Worm (Caenorhabditis elegans): ENCODE results near the gene F11C1.7.

F11C1.7 gene

DNA sequence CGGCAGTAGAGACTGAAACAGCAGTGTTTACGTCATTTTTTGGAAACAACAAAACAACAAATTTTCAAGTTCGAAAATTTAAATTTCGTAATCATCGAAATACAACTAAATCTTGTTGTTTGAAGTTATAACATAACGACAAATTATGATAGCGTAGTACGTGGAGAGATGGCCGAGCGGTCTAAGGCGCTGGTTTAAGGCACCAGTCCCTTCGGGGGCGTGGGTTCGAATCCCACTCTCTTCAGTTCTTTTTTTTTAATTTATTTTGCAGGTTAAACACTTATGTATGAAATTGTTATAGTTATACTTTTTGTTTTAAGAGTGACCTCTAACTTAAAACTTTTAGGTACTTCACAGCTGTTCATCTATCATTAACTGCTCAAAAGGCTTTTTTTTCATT, 46.8 kb upstream of the F11C1.7 start (continued):
- TF ChIP-seq repo-1 (tag; optimal IDR thresholded peaks at IDR 0.05) (no peak), D2030.7 (GFP tag; IDR thresholded peaks at IDR 0.05) (peak; percentile 34; the same call in 1 of the 2 replicates), xnd-1 (tag; optimal IDR thresholded peaks at IDR 0.05) (no peak), snpc-1.1 (tag; optimal IDR thresholded peaks at IDR 0.05; ENCODE audit: insufficient read depth) (no peak), athp-1 (tag; optimal IDR thresholded peaks at IDR 0.05) (no peak), aptf-3 (GFP tag; IDR thresholded peaks at IDR 0.05) (no peak), rec-8 (tag; optimal IDR thresholded peaks at IDR 0.05) (no peak), unc-62 (GFP tag; optimal IDR thresholded peaks at IDR 0.05) (no peak), Y67H2A.10 (GFP tag; conservative IDR thresholded peaks at IDR 0.05) (no peak)

DNA sequence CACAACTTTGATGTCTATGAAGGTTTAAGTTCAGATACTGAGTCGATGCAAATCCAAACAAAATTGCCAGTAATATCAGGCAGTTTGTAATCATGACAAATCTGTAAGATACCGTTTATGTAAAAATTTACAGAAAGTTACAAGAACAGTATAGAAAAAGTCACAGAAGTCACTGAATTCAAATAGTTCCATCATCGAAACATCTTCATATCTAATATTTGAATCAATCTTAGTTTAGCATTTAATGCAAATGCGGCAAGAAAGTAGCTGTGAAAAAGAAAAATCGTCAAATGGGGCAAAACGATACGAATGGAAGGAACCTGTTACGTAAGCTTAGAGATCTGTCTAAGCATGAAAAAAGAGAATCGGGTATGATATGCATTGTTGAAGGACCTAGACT, 46.0 kb upstream of the F11C1.7 start, which contains the start of gene gmap-2:
Gene gmap-2 (minus strand): TSS at position 101 of the 400 bp plus-strand sequence.
- TF ChIP-seq nfya-1 (tag; optimal IDR thresholded peaks at IDR 0.05; ENCODE audit: borderline replicate concordance, insufficient read depth) (no peak), fkh-3 (tag; optimal IDR thresholded peaks at IDR 0.05) (no peak), Y56A3A.18 (GFP tag; IDR thresholded peaks at IDR 0.05) (no peak), somi-1 (GFP tag; optimal IDR thresholded peaks at IDR 0.05) (no peak), ztf-3 (GFP tag; optimal IDR thresholded peaks at IDR 0.05) (no peak), lin-35 (GFP tag; optimal IDR thresholded peaks at IDR 0.05) (no peak)

DNA sequence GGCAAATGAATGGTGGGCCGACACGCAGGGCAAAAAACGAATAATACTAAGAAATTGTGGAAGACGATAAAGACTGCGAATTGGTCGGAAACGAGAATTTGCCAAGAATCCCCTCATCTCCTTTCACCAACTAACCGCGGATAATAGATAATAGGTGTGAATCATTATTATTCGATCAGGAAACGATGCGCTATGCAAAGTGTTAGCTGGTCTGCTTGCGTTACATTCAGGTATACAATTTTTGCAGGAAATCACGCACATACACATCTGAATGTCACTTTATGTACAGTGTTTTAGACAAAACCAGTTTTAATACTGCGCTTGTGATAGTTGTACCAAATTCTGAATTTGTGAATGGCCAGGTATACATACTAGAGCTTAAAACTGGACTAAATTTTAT, 44.5 kb upstream of the F11C1.7 start:
- TF ChIP-seq hlh-26 (GFP tag; conservative IDR thresholded peaks at IDR 0.05) (no peak), C17E4.6 (GFP tag; IDR thresholded peaks at IDR 0.05) (no peak), F10E7.11 (tag; optimal IDR thresholded peaks at IDR 0.05) (no peak), snpc-3.4 (tag; optimal IDR thresholded peaks at IDR 0.05) (no peak), nfya-2 (GFP tag; IDR thresholded peaks at IDR 0.05) (no peak), hmg-1.2 (GFP tag; IDR thresholded peaks at IDR 0.05) (no peak), athp-1 (tag; optimal IDR thresholded peaks at IDR 0.05) (no peak), xnd-1 (tag; optimal IDR thresholded peaks at IDR 0.05) (no peak), ceh-58 (GFP tag; IDR thresholded peaks at IDR 0.05) (no peak), hmg-20 (GFP tag; IDR thresholded peaks at IDR 0.05) (no peak), dpl-1 (GFP tag; optimal IDR thresholded peaks at IDR 0.05) (no peak), unc-62 (GFP tag; optimal IDR thresholded peaks at IDR 0.05) (no peak), mxl-1 (tag; optimal IDR thresholded peaks at IDR 0.05) (no peak), attf-3 (GFP tag; conservative IDR thresholded peaks at IDR 0.05) (no peak), lin-54 (GFP tag; optimal IDR thresholded peaks at IDR 0.05) (no peak), ztf-28 (GFP tag; IDR thresholded peaks at IDR 0.05) (no peak), T26A5.8 (tag; optimal IDR thresholded peaks at IDR 0.05) (no peak)

DNA sequence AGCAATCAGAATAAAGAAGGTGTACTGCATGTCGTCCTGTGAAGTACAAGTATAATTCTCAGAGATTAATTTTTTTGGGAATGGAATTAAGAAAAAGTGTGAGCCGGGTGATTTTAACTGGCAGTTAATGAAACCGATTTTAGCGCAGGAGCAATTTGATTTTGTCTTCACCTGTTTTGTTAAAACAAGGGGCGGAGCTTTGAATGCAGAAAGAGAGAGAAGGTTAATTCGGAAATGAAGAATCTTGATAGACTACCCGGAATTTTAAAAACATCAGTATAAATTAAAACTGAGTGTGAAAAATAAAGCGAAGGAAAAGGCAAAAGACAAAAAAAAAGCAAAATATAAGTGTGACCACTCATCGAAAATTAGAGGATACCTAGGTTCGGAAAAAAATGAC, 42.6 kb upstream of the F11C1.7 start, which contains the start of gene C05E7.3:
Gene C05E7.3 (minus strand): TSS at position 101 of the 400 bp plus-strand sequence.
- TF ChIP-seq Y79H2A.3 (GFP tag; conservative IDR thresholded peaks at IDR 0.05) (no peak), hlh-26 (GFP tag; conservative IDR thresholded peaks at IDR 0.05) (no peak), rec-8 (tag; optimal IDR thresholded peaks at IDR 0.05) (no peak), madf-10 (tag; optimal IDR thresholded peaks at IDR 0.05) (no peak), ztf-6 (GFP tag; IDR thresholded peaks at IDR 0.05) (no peak), chd-7 (tag; optimal IDR thresholded peaks at IDR 0.05) (no peak)

DNA sequence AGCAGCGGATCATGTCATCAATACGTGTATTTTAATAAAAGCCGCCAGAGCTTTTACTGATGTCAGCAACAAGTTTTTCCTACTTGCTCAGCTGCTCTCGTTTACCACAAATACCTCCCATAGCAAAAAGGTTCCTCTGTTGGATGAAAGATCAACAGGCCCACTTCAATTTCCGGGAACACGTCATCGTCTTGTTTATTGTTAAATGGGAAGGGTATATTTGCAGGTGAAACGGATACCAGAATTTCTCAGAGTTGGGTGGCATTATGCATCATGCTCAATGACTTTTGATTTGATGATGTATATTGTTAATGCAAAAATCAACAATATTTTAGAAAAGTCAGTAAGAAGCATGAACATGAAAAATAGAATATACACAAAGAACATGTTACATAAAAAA, 38.0 kb upstream of the F11C1.7 start:
- TF ChIP-seq sptf-2 (GFP tag; optimal IDR thresholded peaks at IDR 0.05), result no peak
- no peak for TF ChIP-seq ets-4 (GFP tag; optimal IDR thresholded peaks at IDR 0.05)
- no peak for TF ChIP-seq F52B5.7 (tag; optimal IDR thresholded peaks at IDR 0.05)
- TF ChIP-seq B0019.2 (GFP tag; conservative IDR thresholded peaks at IDR 0.05), result no peak
- no peak for TF ChIP-seq bed-2 (GFP tag; IDR thresholded peaks at IDR 0.05)
- TF ChIP-seq T26A5.8 (tag; optimal IDR thresholded peaks at IDR 0.05), result no peak
- no peak for TF ChIP-seq ceh-27 (GFP tag; optimal IDR thresholded peaks at IDR 0.05)
- TF ChIP-seq unc-130 (GFP tag; optimal IDR thresholded peaks at IDR 0.05), result no peak
- TF ChIP-seq nhr-80 (tag; optimal IDR thresholded peaks at IDR 0.05), result no peak
- no peak for TF ChIP-seq somi-1 (GFP tag; optimal IDR thresholded peaks at IDR 0.05)
- TF ChIP-seq efl-1 (GFP tag; optimal IDR thresholded peaks at IDR 0.05), result no peak
- no peak for TF ChIP-seq dpl-1 (GFP tag; optimal IDR thresholded peaks at IDR 0.05)
- no peak for TF ChIP-seq tbx-9 (tag; optimal IDR thresholded peaks at IDR 0.05; ENCODE audit: borderline replicate concordance)
- TF ChIP-seq B0336.3 (GFP tag; IDR thresholded peaks at IDR 0.05), result no peak

Measured in whole organism, young adult.